Worm (Caenorhabditis elegans) whole organism, L4/young adult: ENCODE data around the gene msp-79.

ENCODE experiments used
- W03F9.2 ChIP-seq: fragments of 150-350 bp; optimal IDR thresholded peaks from 2 replicates; lab custom pipeline; 2014; ENCODE audit warnings: missing biosample characterization, missing genetic modification characterization
- dao-5 ChIP-seq: sonication (generic microtip); optimal IDR thresholded peaks from 2 replicates; lab custom pipeline; 2016; ENCODE audit warnings: missing genotype, missing genetic modification characterization, moderate library complexity, missing compliant biosample characterization
- him-1 ChIP-seq: sonication (generic microtip); optimal IDR thresholded peaks from 2 replicates; lab custom pipeline; 2016; ENCODE audit warnings: missing genotype, missing genetic modification reagents, missing genetic modification characterization, missing compliant biosample characterization

- TF ChIP-seq him-1 (tag; lab: Kevin White, UChicago) (no peak), W03F9.2 (tag; lab: Kevin White, UChicago) (no peak), dao-5 (tag; lab: Kevin White, UChicago) (no peak)
These were observed 48.5 kb upstream of the msp-79 start, which contains the start of gene egl-20 for ce11 chrIV:9815432-9815831.
